Fruit fly (Drosophila melanogaster): ENCODE measurements around the gene CG15169.

CG15169 gene

dm6 chr2L:18944175-18945012 is 46.4 kb upstream of the CG15169 start (continued):
- TF ChIP-seq sima (GFP tag; optimal IDR thresholded peaks at IDR 0.05) (no peak), CG13296 (GFP tag; optimal IDR thresholded peaks at IDR 0.05) (peak; percentile 69)

dm6 chr2L:18945765-18946552 is 44.9 kb upstream of the CG15169 start, which contains the start of gene CG46304:
TSS of gene CG46304 (plus strand) at chr2L:18946305.
- peak; percentile 75 for TF ChIP-seq z (GFP tag; IDR thresholded peaks at IDR 0.05)
- 0 out of 3 replicates have a peak, but pooled peaks have one; percentile 14 for TF ChIP-seq CG2199 (GFP tag; IDR thresholded peaks at IDR 0.05)
- peak; percentile 0 for TF ChIP-seq Med (GFP tag)
- no peak for TF ChIP-seq her (GFP tag; optimal IDR thresholded peaks at IDR 0.05)
- TF ChIP-seq esg (GFP tag; conservative IDR thresholded peaks at IDR 0.05) = no peak
- peak; percentile 15 for TF ChIP-seq HLHmδ (GFP tag; optimal IDR thresholded peaks at IDR 0.05)
- peak; percentile 53 for TF ChIP-seq crol (GFP tag; IDR thresholded peaks at IDR 0.05)
- TF ChIP-seq Deaf1 (tag; optimal IDR thresholded peaks at IDR 0.05) = peak; percentile 56
- peak; percentile 18 for TF ChIP-seq sd (tag; optimal IDR thresholded peaks at IDR 0.05)
- TF ChIP-seq ham (GFP tag; IDR thresholded peaks at IDR 0.05) = 0 out of 2 replicates have a peak, but pooled peaks have one; percentile 6
- TF ChIP-seq CG9932 (GFP tag; IDR thresholded peaks at IDR 0.05) = no peak
- peak; percentile 40 for TF ChIP-seq CG8388 (GFP tag; optimal IDR thresholded peaks at IDR 0.05)
- TF ChIP-seq CG31224 (GFP tag; IDR thresholded peaks at IDR 0.05) = peak; percentile 79

- TF ChIP-seq Hr3 (GFP tag; optimal IDR thresholded peaks at IDR 0.05) (peak; percentile 37), CG17328 (GFP tag; IDR thresholded peaks at IDR 0.05) (no peak), CG3726 (GFP tag; IDR thresholded peaks at IDR 0.05) (no peak), Trl (optimal IDR thresholded peaks at IDR 0.05) (no peak), Trl (GFP tag; optimal IDR thresholded peaks at IDR 0.05) (no peak), org-1 (GFP tag; optimal IDR thresholded peaks at IDR 0.05) (no peak), CG8290 (GFP tag; optimal IDR thresholded peaks at IDR 0.05) (no peak), CG8290 (tag; optimal IDR thresholded peaks at IDR 0.05) (peak in 1 of 2 experiments; percentile 39), zf30C (GFP tag; optimal IDR thresholded peaks at IDR 0.05) (peak; percentile 63), HLHmδ (GFP tag; optimal IDR thresholded peaks at IDR 0.05) (peak; percentile 60), CG6254 (GFP tag; optimal IDR thresholded peaks at IDR 0.05) (peak; percentile 14), Ssrp (tag; optimal IDR thresholded peaks at IDR 0.05) (peak; percentile 9), CG15269 (tag; optimal IDR thresholded peaks at IDR 0.05) (no peak), HLH4C (GFP tag; IDR thresholded peaks at IDR 0.05; ENCODE audit: partially characterized antibody) (no peak), CG2129 (GFP tag; IDR thresholded peaks at IDR 0.05; ENCODE audit: partially characterized antibody) (no peak), Adf1 (GFP tag; IDR thresholded peaks at IDR 0.05) (no peak), exex (tag; optimal IDR thresholded peaks at IDR 0.05) (no peak), p53 (GFP tag; optimal IDR thresholded peaks at IDR 0.05) (no peak), hkb (optimal IDR thresholded peaks at IDR 0.05) (no peak), hkb (GFP tag; IDR thresholded peaks at IDR 0.05) (0 out of 2 replicates have a peak, but pooled peaks have one; percentile 7), Oli (tag; optimal IDR thresholded peaks at IDR 0.05) (peak; percentile 29), TFAM (GFP tag; optimal IDR thresholded peaks at IDR 0.05) (no peak), CG17361 (GFP tag; IDR thresholded peaks at IDR 0.05) (peak; percentile 70), trh (GFP tag; optimal IDR thresholded peaks at IDR 0.05) (no peak), bigmax (GFP tag; optimal IDR thresholded peaks at IDR 0.05) (no peak), CG3407 (GFP tag; optimal IDR thresholded peaks at IDR 0.05) (no peak), Aef1 (GFP tag; IDR thresholded peaks at IDR 0.05) (0 out of 3 replicates have a peak, but pooled peaks have one; percentile 12), dmrt99B (tag; optimal IDR thresholded peaks at IDR 0.05) (peak; percentile 8), Ptx1 (GFP tag; IDR thresholded peaks at IDR 0.05) (0 out of 2 replicates have a peak, but pooled peaks have one; percentile 17), Xbp1 (GFP tag; optimal IDR thresholded peaks at IDR 0.05) (no peak)
Measured at dm6 chr2L:18946636-18947514, 43.9 kb upstream of the CG15169 start.

All from whole organism, embryonic.